Fruit fly (Drosophila melanogaster): ENCODE data around the gene CG14421.

The CG14421 gene

dm6 chrX:2984902-2985772 lies 43.9 kb downstream of the CG14421 start (continued):
- TF ChIP-seq Pdp1 (GFP tag; optimal IDR thresholded peaks at IDR 0.05), result peak; percentile 27 to 35
- no peak for TF ChIP-seq HmgD (GFP tag; optimal IDR thresholded peaks at IDR 0.05)
- no peak for TF ChIP-seq CG33213 (GFP tag; optimal IDR thresholded peaks at IDR 0.05)
- TF ChIP-seq CG8765 (GFP tag; IDR thresholded peaks at IDR 0.05), result peak; percentile 87
- TF ChIP-seq eyg (GFP tag; optimal IDR thresholded peaks at IDR 0.05), result no peak
- TF ChIP-seq CG2712 (tag; optimal IDR thresholded peaks at IDR 0.05), result peak; percentile 82
- no peak for TF ChIP-seq Doc2 (GFP tag; IDR thresholded peaks at IDR 0.05)
- peak; percentile 77 for TF ChIP-seq Neu2 (GFP tag; optimal IDR thresholded peaks at IDR 0.05; ENCODE audit: borderline replicate concordance)
- peak; percentile 41 for TF ChIP-seq CG30403 (GFP tag; optimal IDR thresholded peaks at IDR 0.05)
- TF ChIP-seq unpg (GFP tag; optimal IDR thresholded peaks at IDR 0.05), result peak; percentile 32
- TF ChIP-seq chif (GFP tag; optimal IDR thresholded peaks at IDR 0.05), result peak; percentile 21 to 72
- peak; percentile 37 for TF ChIP-seq CG12744 (GFP tag; optimal IDR thresholded peaks at IDR 0.05)
- TF ChIP-seq D (optimal IDR thresholded peaks at IDR 0.05), result no peak
- TF ChIP-seq D (GFP tag; optimal IDR thresholded peaks at IDR 0.05), result peak; percentile 60
- TF ChIP-seq CG34224 (GFP tag; IDR thresholded peaks at IDR 0.05; ENCODE audit: partially characterized antibody), result no peak
- peak; percentile 80 for TF ChIP-seq CG14710 (tag; optimal IDR thresholded peaks at IDR 0.05)
- TF ChIP-seq Gsc (GFP tag; IDR thresholded peaks at IDR 0.05), result no peak
- peak; percentile 27; the same call in 1 of the 2 replicates for TF ChIP-seq chm (GFP tag; IDR thresholded peaks at IDR 0.05)
- TF ChIP-seq CG14050 (GFP tag; IDR thresholded peaks at IDR 0.05), result no peak
- TF ChIP-seq CG12155 (GFP tag; optimal IDR thresholded peaks at IDR 0.05), result peak; percentile 20
- TF ChIP-seq z (GFP tag; IDR thresholded peaks at IDR 0.05), result no peak
- no peak for TF ChIP-seq ase (GFP tag; IDR thresholded peaks at IDR 0.05)
- no peak for TF ChIP-seq CG10543 (GFP tag; optimal IDR thresholded peaks at IDR 0.05)
- peak; percentile 4 for TF ChIP-seq Sox100B (GFP tag; optimal IDR thresholded peaks at IDR 0.05)
- TF ChIP-seq jigr1 (GFP tag; IDR thresholded peaks at IDR 0.05), result no peak
- TF ChIP-seq ham (GFP tag; IDR thresholded peaks at IDR 0.05), result no peak
- no peak for TF ChIP-seq CG11696 (GFP tag; IDR thresholded peaks at IDR 0.05)
- TF ChIP-seq dpn (GFP tag; optimal IDR thresholded peaks at IDR 0.05), result peak; percentile 3 to 11
- TF ChIP-seq tio (GFP tag; optimal IDR thresholded peaks at IDR 0.05), result no peak
- peak; percentile 91 for TF ChIP-seq CG9727 (GFP tag; optimal IDR thresholded peaks at IDR 0.05)
- TF ChIP-seq Taf1 (GFP tag; IDR thresholded peaks at IDR 0.05), result no peak
- no peak for TF ChIP-seq Atf6 (GFP tag; IDR thresholded peaks at IDR 0.05)
- TF ChIP-seq CG17829 (tag; optimal IDR thresholded peaks at IDR 0.05), result peak; percentile 84
- peak; percentile 12 for TF ChIP-seq gcm (GFP tag; optimal IDR thresholded peaks at IDR 0.05)
- TF ChIP-seq Chrac-16 (GFP tag; optimal IDR thresholded peaks at IDR 0.05), result peak; percentile 69
- TF ChIP-seq CG15073 (GFP tag; optimal IDR thresholded peaks at IDR 0.05), result no peak
- TF ChIP-seq zfh1 (GFP tag; IDR thresholded peaks at IDR 0.05), result peak; percentile 81
- TF ChIP-seq CG4820 (GFP tag; optimal IDR thresholded peaks at IDR 0.05), result peak; percentile 35
- no peak for TF ChIP-seq CG10654 (GFP tag; optimal IDR thresholded peaks at IDR 0.05)
- TF ChIP-seq CG4424 (GFP tag; optimal IDR thresholded peaks at IDR 0.05), result peak; percentile 61
- peak; percentile 47 for TF ChIP-seq CG12236 (GFP tag; optimal IDR thresholded peaks at IDR 0.05)
- peak; percentile 45; the same call in 1 of the 2 replicates for TF ChIP-seq CG6689 (GFP tag; IDR thresholded peaks at IDR 0.05)
- TF ChIP-seq CG17385 (GFP tag; optimal IDR thresholded peaks at IDR 0.05), result peak; percentile 6
- TF ChIP-seq CG15011 (GFP tag; optimal IDR thresholded peaks at IDR 0.05), result no peak
- peak; percentile 64 for TF ChIP-seq CG17328 (GFP tag; IDR thresholded peaks at IDR 0.05)
- TF ChIP-seq CG10462 (GFP tag; optimal IDR thresholded peaks at IDR 0.05), result peak; percentile 32
- TF ChIP-seq Sox102F (GFP tag; optimal IDR thresholded peaks at IDR 0.05), result peak; percentile 8
- TF ChIP-seq Drgx (GFP tag; IDR thresholded peaks at IDR 0.05), result no peak
- peak; percentile 1 for TF ChIP-seq CG8089 (GFP tag; optimal IDR thresholded peaks at IDR 0.05)
- peak; percentile 12 for TF ChIP-seq trh (GFP tag; optimal IDR thresholded peaks at IDR 0.05)
